Worm (Caenorhabditis elegans) whole organism, L4 larva: Measurements from ENCODE around the gene T06C12.11.

Experiments used
- F26F4.8 ChIP-seq: fragments of 200-800 bp; sonication (Bioruptor generic); conservative IDR thresholded peaks from 2 replicates; pipeline ENCODE4 v1.3.6; 2022; ENCODE audit warnings: missing genetic modification characterization, missing compliant biosample characterization
- F37D6.2 ChIP-seq: sonication (generic microtip); optimal IDR thresholded peaks from 2 replicates; lab custom pipeline; 2016; ENCODE audit warnings: mild to moderate bottlenecking, missing genetic modification characterization, missing compliant biosample characterization
- T26A8.4 ChIP-seq: fragments of 200-800 bp; sonication (Bioruptor generic); IDR thresholded peaks from 2 replicates; pipeline ENCODE4 v1.3.6; 2022; ENCODE audit warnings: missing genetic modification characterization, missing compliant biosample characterization
- Y75B8A.6 ChIP-seq: fragments of 200-800 bp; sonication (Bioruptor generic); IDR thresholded peaks from 2 replicates; pipeline ENCODE4 v1.3.6; 2022; ENCODE audit warnings: missing genetic modification reagents, missing genetic modification characterization, missing compliant biosample characterization
- ZK337.2 ChIP-seq: fragments of 200-800 bp; sonication (Bioruptor generic); IDR thresholded peaks from 2 replicates; pipeline ENCODE4 v1.3.6; 2022; ENCODE audit warnings: missing genetic modification reagents, missing genetic modification characterization, missing compliant biosample characterization
- ces-1 ChIP-seq: fragments of 150-350 bp; sonication (generic microtip); optimal IDR thresholded peaks from 4 replicates; lab custom pipeline; 2014; ENCODE audit warnings: missing biosample characterization, missing genetic modification reagents, missing genetic modification characterization
- ctbp-1 ChIP-seq: fragments of 200-800 bp; sonication (Bioruptor generic); IDR thresholded peaks from 2 replicates; pipeline ENCODE4 v1.3.6; 2022; ENCODE audit warnings: missing genetic modification reagents, missing genetic modification characterization, missing compliant biosample characterization
- daf-16 ChIP-seq, 3 experiments: sonication (generic microtip); optimal IDR thresholded peaks; 2 replicates each; lab custom pipeline; 2016 to 2017; ENCODE audit warnings: missing genetic modification characterization in 3 of 3, missing genetic modification reagents in 3 of 3, mild to moderate bottlenecking in 2 of 3, missing compliant biosample characterization in 2 of 3, missing biosample characterization in 1 of 3, moderate library complexity in 1 of 3
- dmd-6 ChIP-seq: fragments of 200-800 bp; sonication (Bioruptor generic); IDR thresholded peaks from 2 replicates; pipeline ENCODE4 v1.3.6; 2022; ENCODE audit warnings: missing genetic modification reagents, missing genetic modification characterization, missing compliant biosample characterization
- dmd-8 ChIP-seq: fragments of 200-800 bp; sonication (Bioruptor generic); IDR thresholded peaks from 2 replicates; pipeline ENCODE4 v1.3.6; 2022; ENCODE audit warnings: missing genetic modification characterization, missing compliant biosample characterization
- duxl-1 ChIP-seq: sonication (generic microtip); optimal IDR thresholded peaks from 2 replicates; lab custom pipeline; 2016; ENCODE audit warnings: mild to moderate bottlenecking, missing genetic modification characterization, moderate library complexity, missing compliant biosample characterization; ENCODE audit not compliant: poor library complexity
- egl-27 ChIP-seq: sonication (generic microtip); optimal IDR thresholded peaks from 3 replicates; lab custom pipeline; 2017; ENCODE audit warnings: missing biosample characterization, missing genetic modification reagents, missing genetic modification characterization
- fkh-10 ChIP-seq: fragments of 150-350 bp; optimal IDR thresholded peaks from 2 replicates; lab custom pipeline; 2014; ENCODE audit warnings: missing biosample characterization, missing genetic modification reagents, missing genetic modification characterization
- hlh-11 ChIP-seq: fragments of 200-800 bp; sonication (Bioruptor generic); optimal IDR thresholded peaks from 2 replicates; lab custom pipeline; 2018; ENCODE audit warnings: mild to moderate bottlenecking, missing genetic modification characterization, missing compliant biosample characterization
- hlh-30 ChIP-seq: sonication (generic microtip); optimal IDR thresholded peaks from 2 replicates; lab custom pipeline; 2017; ENCODE audit warnings: antibody characterized with exemption, mild to moderate bottlenecking, missing genetic modification characterization, missing compliant biosample characterization; ENCODE audit not compliant: insufficient read depth
- jun-1 ChIP-seq: fragments of 150-350 bp; optimal IDR thresholded peaks from 2 replicates; lab custom pipeline; 2014; ENCODE audit warnings: missing biosample characterization, missing genetic modification reagents, missing genetic modification characterization
- lin-1 ChIP-seq: fragments of 200-800 bp; sonication (Bioruptor generic); IDR thresholded peaks from 2 replicates; pipeline ENCODE4 v1.3.6; 2022; ENCODE audit warnings: missing genetic modification reagents, missing genetic modification characterization, missing compliant biosample characterization
- lin-39 ChIP-seq: fragments of 150-350 bp; optimal IDR thresholded peaks from 2 replicates; lab custom pipeline; 2014; ENCODE audit warnings: missing biosample characterization, missing genetic modification reagents, missing genetic modification characterization
- lir-3 ChIP-seq: sonication (generic microtip); optimal IDR thresholded peaks from 2 replicates; lab custom pipeline; 2016; ENCODE audit warnings: mild to moderate bottlenecking, missing genetic modification characterization, missing compliant biosample characterization
- madf-9 ChIP-seq: fragments of 200-800 bp; sonication (Bioruptor generic); conservative IDR thresholded peaks from 2 replicates; pipeline ENCODE4 v1.3.6; 2022; ENCODE audit warnings: missing genetic modification reagents, missing genetic modification characterization, missing compliant biosample characterization
- mxl-3 ChIP-seq: fragments of 200-800 bp; sonication (Bioruptor generic); optimal IDR thresholded peaks from 2 replicates; lab custom pipeline; 2018; ENCODE audit warnings: mild to moderate bottlenecking, missing genetic modification characterization, missing compliant biosample characterization
- nhr-11 ChIP-seq: fragments of 150-350 bp; optimal IDR thresholded peaks from 2 replicates; lab custom pipeline; 2014; ENCODE audit warnings: missing biosample characterization, missing genetic modification characterization
- nhr-111 ChIP-seq: fragments of 200-800 bp; sonication (Bioruptor generic); optimal IDR thresholded peaks from 2 replicates; lab custom pipeline; 2018; ENCODE audit warnings: mild to moderate bottlenecking, missing genetic modification characterization, missing compliant biosample characterization
- nhr-237 ChIP-seq: sonication (generic microtip); optimal IDR thresholded peaks from 2 replicates; lab custom pipeline; 2017; ENCODE audit warnings: missing biosample characterization, missing genetic modification characterization
- nhr-28 ChIP-seq: fragments of 150-350 bp; optimal IDR thresholded peaks from 2 replicates; lab custom pipeline; 2014; ENCODE audit warnings: missing biosample characterization, missing genetic modification characterization
- nhr-42 ChIP-seq: fragments of 200-800 bp; sonication (Bioruptor generic); IDR thresholded peaks from 2 replicates; pipeline ENCODE4 v1.3.6; 2022; ENCODE audit warnings: missing genetic modification characterization, missing compliant biosample characterization
- nhr-48 ChIP-seq: sonication (generic microtip); optimal IDR thresholded peaks from 2 replicates; lab custom pipeline; 2016; ENCODE audit warnings: mild to moderate bottlenecking, missing genetic modification characterization, missing compliant biosample characterization
- nhr-6 ChIP-seq: fragments of 150-350 bp; optimal IDR thresholded peaks from 2 replicates; lab custom pipeline; 2014; ENCODE audit warnings: missing biosample characterization, missing genetic modification characterization
- pha-4 ChIP-seq, 2 experiments: fragments of 150-350 bp in 1 of 2; fragments of 200-800 bp in 1 of 2; sonication (Bioruptor generic) in 1 of 2; IDR thresholded peaks in 1 of 2; optimal IDR thresholded peaks in 1 of 2; 2 replicates each; pipeline versions ENCODE4 v1.3.6 to Lab custom; 2014 to 2022; ENCODE audit warnings: missing genetic modification characterization in 2 of 2, missing genetic modification reagents in 2 of 2, missing biosample characterization in 1 of 2, missing compliant biosample characterization in 1 of 2
- pqm-1 ChIP-seq: sonication (generic microtip); optimal IDR thresholded peaks from 2 replicates; lab custom pipeline; 2017; ENCODE audit warnings: missing biosample characterization, missing genetic modification characterization
- set-16 ChIP-seq: fragments of 200-800 bp; sonication (Bioruptor generic); IDR thresholded peaks from 2 replicates; pipeline ENCODE4 v1.3.6; 2022; ENCODE audit warnings: missing genetic modification reagents, missing genetic modification characterization, missing compliant biosample characterization
- spr-3 ChIP-seq: fragments of 200-800 bp; sonication (Bioruptor generic); optimal IDR thresholded peaks from 2 replicates; lab custom pipeline; 2018; ENCODE audit warnings: mild to moderate bottlenecking, missing genetic modification characterization, missing compliant biosample characterization
- tra-1 ChIP-seq: fragments of 200-800 bp; sonication (Bioruptor generic); IDR thresholded peaks from 2 replicates; pipeline ENCODE4 v1.3.6; 2022; ENCODE audit warnings: missing genetic modification reagents, missing genetic modification characterization, missing compliant biosample characterization
- unc-62 ChIP-seq, 3 experiments: fragments of 150-350 bp in 1 of 3; sonication (generic microtip); optimal IDR thresholded peaks in 2 of 3; peaks in 1 of 3; 1 replicate in 1 of 3; 2 replicates in 2 of 3; lab custom pipeline; 2014 to 2017; ENCODE audit warnings: missing biosample characterization in 3 of 3, missing genetic modification characterization in 3 of 3, missing genetic modification reagents in 3 of 3, missing genotype in 1 of 3
- vab-7 ChIP-seq: fragments of 200-800 bp; sonication (Bioruptor generic); IDR thresholded peaks from 2 replicates; pipeline ENCODE4 v1.3.6; 2022; ENCODE audit warnings: missing genetic modification reagents, missing genetic modification characterization, missing compliant biosample characterization
- zfp-3 ChIP-seq: fragments of 200-800 bp; sonication (Bioruptor generic); conservative IDR thresholded peaks from 2 replicates; pipeline ENCODE4 v1.3.6; 2022; ENCODE audit warnings: missing genetic modification reagents, missing genetic modification characterization, missing compliant biosample characterization
- zip-11 ChIP-seq: fragments of 200-800 bp; sonication (Bioruptor generic); IDR thresholded peaks from 2 replicates; pipeline ENCODE4 v1.3.6; 2022; ENCODE audit warnings: missing genetic modification characterization, missing compliant biosample characterization

The T06C12.11 gene

ce11 chrV:15912677-15913076, 19.9 kb downstream of the T06C12.11 start:
- no peak for TF ChIP-seq lir-3
- peak; percentile 58 for TF ChIP-seq set-16 (GFP tag; lab: Robert Waterston, UW)

ce11 chrV:15913714-15914113, 20.9 kb downstream of the T06C12.11 start, which contains the start of gene F35E8.7:
TSS of gene F35E8.7 (plus strand) at chrV:15914014.
- TF ChIP-seq hlh-30 (tag; lab: Kevin White, UChicago) (no peak), ZK337.2 (GFP tag; lab: Robert Waterston, UW) (no peak), nhr-11 (tag; lab: Kevin White, UChicago) (no peak), nhr-6 (no peak), Y75B8A.6 (no peak), lin-39 (no peak)

- TF ChIP-seq ces-1 (no peak), pha-4 (GFP tag; IDR thresholded peaks at IDR 0.05; lab: Robert Waterston, UW) (no peak), pha-4 (tag; optimal IDR thresholded peaks at IDR 0.05; lab: Kevin White, UChicago) (no peak), F26F4.8 (GFP tag; lab: Robert Waterston, UW) (no peak), dmd-8 (GFP tag; lab: Robert Waterston, UW) (0 out of 2 replicates have a peak, but pooled peaks have one; percentile 23), egl-27 (tag; lab: Kevin White, UChicago) (no peak), set-16 (GFP tag; lab: Robert Waterston, UW) (peak; percentile 57), ctbp-1 (no peak), lin-39 (no peak), nhr-237 (tag; lab: Kevin White, UChicago) (no peak)
Observed at ce11 chrV:15914774-15915173, 22.0 kb downstream of the T06C12.11 start.

DNA sequence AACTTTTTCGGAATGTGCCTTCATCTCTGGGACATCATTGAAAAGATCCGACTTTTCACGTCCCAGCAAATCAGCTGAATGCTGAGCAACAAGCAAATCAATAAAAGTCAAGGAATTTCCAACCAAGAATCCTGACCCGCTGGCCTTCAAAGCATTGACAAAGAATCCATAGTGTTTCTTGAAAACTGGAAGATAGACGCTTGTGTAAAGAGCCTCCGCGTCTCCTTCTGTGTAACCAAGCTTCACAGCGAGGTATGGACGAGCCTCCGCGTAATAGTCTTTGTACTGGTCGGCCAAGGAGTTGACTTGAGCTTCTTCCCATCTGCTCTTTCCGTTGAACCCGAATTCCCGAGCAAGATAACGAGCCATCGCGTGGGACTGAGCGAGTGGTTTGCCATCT, 22.5 kb downstream of the T06C12.11 start:
- TF ChIP-seq F37D6.2 (tag; lab: Kevin White, UChicago), result no peak
- peak in 1 of 2 experiments; percentile 92 for TF ChIP-seq unc-62 (GFP tag; optimal IDR thresholded peaks at IDR 0.05 in 1 of 2; lab: Kevin White, UChicago)
- no peak for TF ChIP-seq unc-62 (tag; optimal IDR thresholded peaks at IDR 0.05; lab: Kevin White, UChicago)
- TF ChIP-seq, all 104 proteins: peak for 1

- TF ChIP-seq jun-1 (no peak), nhr-48 (tag; lab: Kevin White, UChicago) (no peak), fkh-10 (GFP tag; lab: Kevin White, UChicago) (no peak), nhr-111 (GFP tag; lab: Kevin White, UChicago) (no peak), dmd-6 (GFP tag; lab: Robert Waterston, UW) (peak; percentile 85), ctbp-1 (no peak), duxl-1 (tag; lab: Kevin White, UChicago) (no peak), tra-1 (no peak), T26A8.4 (GFP tag; lab: Robert Waterston, UW) (no peak), nhr-42 (GFP tag; lab: Robert Waterston, UW) (no peak), nhr-28 (tag; lab: Kevin White, UChicago) (peak; percentile 71), pqm-1 (tag; lab: Kevin White, UChicago) (peak; percentile 72), hlh-11 (peak; percentile 32), spr-3 (GFP tag; lab: Kevin White, UChicago) (no peak), madf-9 (GFP tag; lab: Robert Waterston, UW) (no peak), vab-7 (no peak), mxl-3 (peak; percentile 51), zfp-3 (GFP tag; lab: Robert Waterston, UW) (no peak), dmd-8 (GFP tag; lab: Robert Waterston, UW) (no peak), daf-16 (GFP tag; optimal IDR thresholded peaks at IDR 0.05; lab: Kevin White, UChicago) (no peak), daf-16 (tag; optimal IDR thresholded peaks at IDR 0.05; lab: Kevin White, UChicago) (peak; percentile 79), zip-11 (no peak), lin-1 (0 out of 2 replicates have a peak, but pooled peaks have one; percentile 18)
Observed at ce11 chrV:15915919-15916318, 23.1 kb downstream of the T06C12.11 start, which contains the start of gene gst-38. TSS of gene gst-38 (minus strand) at chrV:15916070.
